Worm (Caenorhabditis elegans): ENCODE measurements around the gene asg-2.

- no peak for TF ChIP-seq W03F9.2 (tag; optimal IDR thresholded peaks at IDR 0.05)
- no peak for TF ChIP-seq dao-5 (tag; optimal IDR thresholded peaks at IDR 0.05)
Observed at ce11 chrX:6885227-6885853, 44.3 kb downstream of the asg-2 start, which contains the start of gene F41C6.7.

Data from whole organism, L4/young adult.